Fruit fly (Drosophila melanogaster): Measurements from ENCODE around the gene COX6CL.

COX6CL gene

dm6 chr2L:5795192-5795591, 23.1 kb downstream of the COX6CL start:
- no peak for TF ChIP-seq CG8765 (GFP tag; IDR thresholded peaks at IDR 0.05)
- no peak for TF ChIP-seq GATAe (GFP tag; conservative IDR thresholded peaks at IDR 0.05)
- peak; percentile 69 for TF ChIP-seq Ets65A (GFP tag)
- peak; percentile 46 for TF ChIP-seq Med (GFP tag)
- TF ChIP-seq prd (optimal IDR thresholded peaks at IDR 0.05), result no peak
- TF ChIP-seq prd (GFP tag; IDR thresholded peaks at IDR 0.05), result 0 out of 3 replicates have a peak, but pooled peaks have one; percentile 28
- TF ChIP-seq BtbVII (GFP tag; optimal IDR thresholded peaks at IDR 0.05), result no peak
- TF ChIP-seq CG8359 (GFP tag; optimal IDR thresholded peaks at IDR 0.05; ENCODE audit: borderline replicate concordance), result no peak
- no peak for TF ChIP-seq sim (GFP tag; IDR thresholded peaks at IDR 0.05)
- peak; percentile 17; the same call in 1 of the 3 replicates for TF ChIP-seq dysf (GFP tag; IDR thresholded peaks at IDR 0.05)
- TF ChIP-seq ftz-f1 (GFP tag; optimal IDR thresholded peaks at IDR 0.05), result no peak
- no peak for TF ChIP-seq ab (GFP tag; optimal IDR thresholded peaks at IDR 0.05)
- no peak for TF ChIP-seq Meics (GFP tag; optimal IDR thresholded peaks at IDR 0.05)
- no peak for TF ChIP-seq CG16779 (GFP tag; IDR thresholded peaks at IDR 0.05)
- no peak for TF ChIP-seq CG9797 (GFP tag; optimal IDR thresholded peaks at IDR 0.05)
- no peak for TF ChIP-seq D19A (tag; optimal IDR thresholded peaks at IDR 0.05)
- TF ChIP-seq CG17612 (GFP tag; IDR thresholded peaks at IDR 0.05), result no peak
- TF ChIP-seq CG4424 (GFP tag; optimal IDR thresholded peaks at IDR 0.05), result no peak
- no peak for TF ChIP-seq sisA (GFP tag; IDR thresholded peaks at IDR 0.05)
- TF ChIP-seq CG11398 (GFP tag; optimal IDR thresholded peaks at IDR 0.05), result no peak
- TF ChIP-seq Max (GFP tag; optimal IDR thresholded peaks at IDR 0.05), result no peak
- 0 out of 2 replicates have a peak, but pooled peaks have one; percentile 15 for TF ChIP-seq CG14014 (GFP tag; IDR thresholded peaks at IDR 0.05)
- TF ChIP-seq gem (tag; optimal IDR thresholded peaks at IDR 0.05), result peak; percentile 4
- TF ChIP-seq ewg (GFP tag; optimal IDR thresholded peaks at IDR 0.05), result no peak
- TF ChIP-seq Drgx (GFP tag; IDR thresholded peaks at IDR 0.05), result 0 out of 2 replicates have a peak, but pooled peaks have one; percentile 31
- TF ChIP-seq sens (GFP tag), result peak; percentile 66

DNA sequence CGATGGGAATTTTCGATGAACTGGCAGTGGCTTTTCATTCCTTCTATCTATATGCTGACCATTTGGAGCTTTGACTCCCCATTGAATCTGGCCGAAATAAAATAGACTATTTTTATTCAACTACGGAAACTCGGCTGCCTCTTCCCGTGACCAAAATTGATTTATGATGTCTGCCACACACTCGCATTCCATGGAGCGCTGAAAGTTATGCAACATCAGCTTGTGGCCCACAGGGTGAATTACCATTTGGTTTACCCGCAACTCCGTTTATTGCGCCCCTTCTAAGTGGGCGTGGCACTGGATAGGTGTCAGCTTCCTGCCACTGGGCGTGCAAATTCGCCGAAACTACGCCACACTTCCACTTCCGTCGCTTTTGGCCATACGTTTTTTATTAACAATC, 25.1 kb downstream of the COX6CL start:
- peak; percentile 63 for TF ChIP-seq sd (tag; optimal IDR thresholded peaks at IDR 0.05)
- TF ChIP-seq chinmo (GFP tag; IDR thresholded peaks at IDR 0.05; ENCODE audit: partially characterized antibody), result 0 out of 4 replicates have a peak, but pooled peaks have one; percentile 25
- TF ChIP-seq slp2 (GFP tag; optimal IDR thresholded peaks at IDR 0.05), result no peak
- TF ChIP-seq Pdp1 (GFP tag; optimal IDR thresholded peaks at IDR 0.05), result peak in 1 of 2 experiments; percentile 56

DNA sequence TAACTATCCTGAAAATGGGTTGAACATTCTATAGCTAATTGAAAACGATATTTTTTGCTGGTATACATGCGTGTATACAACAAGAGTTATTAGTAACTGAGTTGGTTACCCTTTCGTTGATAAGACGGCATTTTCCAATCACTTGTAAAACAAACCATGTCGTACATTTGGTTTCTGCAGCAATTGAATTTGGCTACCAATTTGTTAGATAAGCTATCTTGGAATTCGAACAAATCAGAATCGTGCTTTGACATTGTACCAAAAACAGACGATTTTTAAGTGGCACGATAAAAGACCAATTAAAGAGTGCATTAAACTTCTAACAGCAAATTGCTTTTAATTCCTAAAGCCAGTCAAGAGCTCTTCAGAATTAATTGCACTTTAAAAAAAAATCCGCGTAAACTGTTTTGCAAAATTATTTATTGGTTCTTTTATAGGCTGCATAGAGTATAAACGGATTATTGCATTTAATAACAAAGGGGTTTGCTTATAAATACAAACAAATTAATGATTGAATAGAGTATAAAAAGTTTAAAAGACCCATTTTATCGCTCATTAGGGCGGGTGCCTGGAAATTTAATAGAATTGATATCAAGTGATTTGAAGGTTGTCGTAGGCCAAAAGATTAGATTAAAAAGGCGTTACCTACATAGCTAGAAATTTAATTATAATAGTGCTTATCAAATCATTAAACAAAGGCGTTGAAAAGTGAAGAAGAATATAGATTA, 27.3 kb downstream of the COX6CL start:
- no peak for TF ChIP-seq ato (GFP tag; IDR thresholded peaks at IDR 0.05; ENCODE audit: partially characterized antibody)
- no peak for TF ChIP-seq h (optimal IDR thresholded peaks at IDR 0.05)
- no peak for TF ChIP-seq gt (GFP tag; IDR thresholded peaks at IDR 0.05)
- no peak for TF ChIP-seq bigmax (GFP tag; optimal IDR thresholded peaks at IDR 0.05)
- TF ChIP-seq CG18599 (GFP tag; optimal IDR thresholded peaks at IDR 0.05), result peak; percentile 23
- no peak for TF ChIP-seq ase (GFP tag; IDR thresholded peaks at IDR 0.05)
- no peak for TF ChIP-seq slbo (GFP tag; IDR thresholded peaks at IDR 0.05)
- TF ChIP-seq mirr (GFP tag; optimal IDR thresholded peaks at IDR 0.05), result peak; percentile 94
- TF ChIP-seq D19A (tag; optimal IDR thresholded peaks at IDR 0.05), result peak; percentile 60
- TF ChIP-seq oc (tag; optimal IDR thresholded peaks at IDR 0.05), result no peak
- no peak for TF ChIP-seq dmrt11E (tag; optimal IDR thresholded peaks at IDR 0.05)
- TF ChIP-seq cwo (GFP tag; optimal IDR thresholded peaks at IDR 0.05), result peak; percentile 9
- TF ChIP-seq CG17359 (tag; optimal IDR thresholded peaks at IDR 0.05), result no peak
- TF ChIP-seq Xrp1 (GFP tag; IDR thresholded peaks at IDR 0.05), result 0 out of 2 replicates have a peak, but pooled peaks have one; percentile 6
- peak; percentile 27 for TF ChIP-seq sug (tag; optimal IDR thresholded peaks at IDR 0.05)
- TF ChIP-seq Max (GFP tag; optimal IDR thresholded peaks at IDR 0.05), result no peak
- peak; percentile 88 for TF ChIP-seq sd (tag; optimal IDR thresholded peaks at IDR 0.05)
- no peak for TF ChIP-seq ash1 (GFP tag; optimal IDR thresholded peaks at IDR 0.05)
- peak; percentile 25 for TF ChIP-seq lab (GFP tag; optimal IDR thresholded peaks at IDR 0.05)
- TF ChIP-seq fru (optimal IDR thresholded peaks at IDR 0.05), result no peak
- no peak for TF ChIP-seq CG2199 (GFP tag; IDR thresholded peaks at IDR 0.05)
- no peak for TF ChIP-seq Drgx (GFP tag; IDR thresholded peaks at IDR 0.05)
- peak; percentile 2 for TF ChIP-seq grn (GFP tag; optimal IDR thresholded peaks at IDR 0.05)

Data from whole organism, embryonic.